Fruit fly (Drosophila melanogaster): ENCODE results near the gene Sfp26Ac.

Sfp26Ac gene

DNA sequence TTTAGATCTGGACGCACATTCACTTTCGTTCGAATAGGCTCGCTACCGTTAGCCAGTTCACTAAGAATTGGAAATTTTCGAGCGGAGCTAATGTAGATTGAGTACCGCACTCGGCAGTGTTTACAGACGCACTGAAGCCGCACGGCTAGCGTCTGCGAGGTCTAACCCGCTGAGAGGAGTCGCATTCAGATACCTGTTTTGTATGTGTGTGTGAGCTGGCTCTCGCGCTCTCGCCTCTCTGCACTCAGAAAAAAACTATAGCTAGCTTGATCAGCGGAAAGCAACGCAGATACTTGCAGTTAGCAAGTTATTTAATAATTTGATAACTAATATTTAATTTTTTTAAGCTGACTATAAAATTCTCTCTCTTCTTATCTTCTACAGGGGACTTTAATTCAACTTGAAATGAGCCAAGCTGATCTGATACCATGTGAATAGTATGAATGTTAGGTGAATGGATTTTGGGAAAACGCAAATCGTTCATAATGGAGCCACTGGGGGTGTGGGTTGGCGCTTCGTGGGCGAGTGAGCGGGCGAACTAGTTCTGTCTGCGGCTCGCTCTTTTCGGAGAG, 5.1 kb downstream of the Sfp26Ac start, which contains the start of gene rau (continued):
- TF ChIP-seq Nf-YB (GFP tag; optimal IDR thresholded peaks at IDR 0.05) = peak; percentile 36
- peak; percentile 5 for TF ChIP-seq MESR4 (GFP tag; optimal IDR thresholded peaks at IDR 0.05)
- no peak for TF ChIP-seq tna (GFP tag; IDR thresholded peaks at IDR 0.05; ENCODE audit: partially characterized antibody)
- TF ChIP-seq C15 (GFP tag; IDR thresholded peaks at IDR 0.05) = peak; percentile 51; the same call in 1 of the 3 replicates
- no peak for TF ChIP-seq CG1647 (GFP tag; optimal IDR thresholded peaks at IDR 0.05)
- TF ChIP-seq Sox102F (GFP tag; optimal IDR thresholded peaks at IDR 0.05) = peak; percentile 62
- peak; percentile 2 for TF ChIP-seq CTCF (GFP tag; optimal IDR thresholded peaks at IDR 0.05)
- TF ChIP-seq CG32772 (GFP tag; IDR thresholded peaks at IDR 0.05) = peak; percentile 70
- peak; percentile 70 for TF ChIP-seq CG11504 (tag; optimal IDR thresholded peaks at IDR 0.05)
- TF ChIP-seq Dek (tag; optimal IDR thresholded peaks at IDR 0.05) = peak; percentile 50
- peak; percentile 97 for TF ChIP-seq Jarid2 (GFP tag; optimal IDR thresholded peaks at IDR 0.05)
- no peak for TF ChIP-seq CG13624 (GFP tag; optimal IDR thresholded peaks at IDR 0.05)
- peak; percentile 70 for TF ChIP-seq CG17568 (GFP tag; optimal IDR thresholded peaks at IDR 0.05)
- no peak for TF ChIP-seq Elba2 (GFP tag; optimal IDR thresholded peaks at IDR 0.05)
- no peak for TF ChIP-seq pzg (GFP tag; optimal IDR thresholded peaks at IDR 0.05)
- peak; percentile 33 for TF ChIP-seq Dip3 (GFP tag; optimal IDR thresholded peaks at IDR 0.05)
- peak; percentile 38; the same call in 1 of the 2 replicates for TF ChIP-seq Adf1 (GFP tag; IDR thresholded peaks at IDR 0.05)
- TF ChIP-seq da (GFP tag; optimal IDR thresholded peaks at IDR 0.05) = no peak
- TF ChIP-seq shn (GFP tag; optimal IDR thresholded peaks at IDR 0.05) = peak; percentile 4
- peak; percentile 43; the same call in 1 of the 2 replicates for TF ChIP-seq ato (GFP tag; IDR thresholded peaks at IDR 0.05; ENCODE audit: partially characterized antibody)
- peak; percentile 12 for TF ChIP-seq HmgD (GFP tag; optimal IDR thresholded peaks at IDR 0.05)
- TF ChIP-seq CG8388 (GFP tag; optimal IDR thresholded peaks at IDR 0.05) = peak; percentile 65
- TF ChIP-seq CG14014 (GFP tag; IDR thresholded peaks at IDR 0.05) = peak; percentile 65
- peak; percentile 44; the same call in 1 of the 4 replicates for TF ChIP-seq Gug (GFP tag; IDR thresholded peaks at IDR 0.05)
- TF ChIP-seq CG2875 (GFP tag; optimal IDR thresholded peaks at IDR 0.05) = peak; percentile 71
- TF ChIP-seq CG14860 (GFP tag; IDR thresholded peaks at IDR 0.05; ENCODE audit: partially characterized antibody) = 0 out of 3 replicates have a peak, but pooled peaks have one; percentile 27
- peak; percentile 70 for TF ChIP-seq CG1602 (GFP tag; optimal IDR thresholded peaks at IDR 0.05)
- peak; percentile 53 for TF ChIP-seq CG2116 (GFP tag; optimal IDR thresholded peaks at IDR 0.05)
- TF ChIP-seq Nf-YA (GFP tag; IDR thresholded peaks at IDR 0.05) = no peak
- TF ChIP-seq CG30020 (tag; optimal IDR thresholded peaks at IDR 0.05) = peak; percentile 31
- TF ChIP-seq CG10543 (GFP tag; optimal IDR thresholded peaks at IDR 0.05) = peak; percentile 89
- TF ChIP-seq CG3281 (GFP tag; optimal IDR thresholded peaks at IDR 0.05) = peak; percentile 76
- peak; percentile 28; the same call in 1 of the 3 replicates for TF ChIP-seq CG16813 (GFP tag; IDR thresholded peaks at IDR 0.05; ENCODE audit: partially characterized antibody)
- peak; percentile 65 for TF ChIP-seq B-H2 (GFP tag; optimal IDR thresholded peaks at IDR 0.05)
- peak in 1 of 2 experiments; percentile 75 for TF ChIP-seq eve (GFP tag; optimal IDR thresholded peaks at IDR 0.05)
- TF ChIP-seq NC2β (GFP tag; optimal IDR thresholded peaks at IDR 0.05) = peak; percentile 57
- TF ChIP-seq emc (GFP tag; optimal IDR thresholded peaks at IDR 0.05) = no peak
- peak; percentile 40 for TF ChIP-seq CG7987 (GFP tag; optimal IDR thresholded peaks at IDR 0.05)
- TF ChIP-seq chif (GFP tag; optimal IDR thresholded peaks at IDR 0.05) = peak; percentile 30 to 71
- peak; percentile 80 for TF ChIP-seq PHDP (tag; optimal IDR thresholded peaks at IDR 0.05)
- TF ChIP-seq YL-1 (GFP tag; optimal IDR thresholded peaks at IDR 0.05) = peak; percentile 9
- TF ChIP-seq CG1832 (GFP tag; optimal IDR thresholded peaks at IDR 0.05) = no peak
- TF ChIP-seq CG6765 (GFP tag; optimal IDR thresholded peaks at IDR 0.05) = peak; percentile 34
- no peak for TF ChIP-seq CG10321 (GFP tag; IDR thresholded peaks at IDR 0.05)
- TF ChIP-seq CG42726 (GFP tag; IDR thresholded peaks at IDR 0.05; ENCODE audit: partially characterized antibody) = peak; percentile 62; the same call in 1 of the 2 replicates
- no peak for TF ChIP-seq Kr (GFP tag; optimal IDR thresholded peaks at IDR 0.05)
- TF ChIP-seq CG11456 (GFP tag; IDR thresholded peaks at IDR 0.05) = no peak
- TF ChIP-seq Dad (GFP tag; optimal IDR thresholded peaks at IDR 0.05) = no peak
- TF ChIP-seq seq (GFP tag; IDR thresholded peaks at IDR 0.05) = no peak; the same call in 1 of the 2 replicates
- TF ChIP-seq repo (GFP tag; optimal IDR thresholded peaks at IDR 0.05) = no peak
